Worm (Caenorhabditis elegans) whole organism, L2 larva: ENCODE measurements around the gene srbc-62.

Source experiments
- C34F6.9 ChIP-seq: fragments of 150-350 bp; optimal IDR thresholded peaks from 2 replicates; lab custom pipeline; 2014; ENCODE audit warnings: missing biosample characterization, missing genetic modification characterization
- ZK546.5 ChIP-seq: sonication (generic microtip); optimal IDR thresholded peaks from 2 replicates; lab custom pipeline; 2017; ENCODE audit warnings: missing biosample characterization, missing genetic modification characterization
- aly-2 ChIP-seq: fragments of 150-350 bp; optimal IDR thresholded peaks from 2 replicates; lab custom pipeline; 2014; ENCODE audit warnings: missing biosample characterization, missing genetic modification characterization
- ceh-82 ChIP-seq: fragments of 150-350 bp; optimal IDR thresholded peaks from 2 replicates; lab custom pipeline; 2014; ENCODE audit warnings: missing biosample characterization, missing genetic modification characterization
- egl-27 ChIP-seq: sonication (generic microtip); optimal IDR thresholded peaks from 3 replicates; lab custom pipeline; 2017; ENCODE audit warnings: missing biosample characterization, missing genetic modification reagents, missing genetic modification characterization
- fos-1 ChIP-seq: fragments of 150-350 bp; optimal IDR thresholded peaks from 2 replicates; lab custom pipeline; 2014; ENCODE audit warnings: missing biosample characterization, missing genetic modification characterization
- gmeb-1 ChIP-seq: fragments of 150-350 bp; optimal IDR thresholded peaks from 2 replicates; lab custom pipeline; 2014; ENCODE audit warnings: missing biosample characterization, missing genetic modification characterization
- lin-11 ChIP-seq: fragments of 150-350 bp; sonication (generic microtip); optimal IDR thresholded peaks from 2 replicates; lab custom pipeline; 2014; ENCODE audit warnings: missing biosample characterization, missing genetic modification characterization, inconsistent platforms, mixed read lengths
- lin-39 ChIP-seq: fragments of 150-350 bp; optimal IDR thresholded peaks from 2 replicates; lab custom pipeline; 2014; ENCODE audit warnings: missing biosample characterization, missing genetic modification reagents, missing genetic modification characterization
- mab-5 ChIP-seq: fragments of 150-350 bp; optimal IDR thresholded peaks from 2 replicates; lab custom pipeline; 2014; ENCODE audit warnings: missing biosample characterization, missing genetic modification characterization
- mdl-1 ChIP-seq, 2 experiments: fragments of 150-350 bp in 1 of 2; sonication (generic microtip) in 1 of 2; optimal IDR thresholded peaks; 2 replicates each; lab custom pipeline; 2017; ENCODE audit warnings: missing biosample characterization in 2 of 2, missing genetic modification characterization in 2 of 2
- nhr-10 ChIP-seq: sonication (generic microtip); optimal IDR thresholded peaks from 2 replicates; lab custom pipeline; 2017; ENCODE audit warnings: missing biosample characterization, missing genetic modification characterization
- nhr-11 ChIP-seq: fragments of 150-350 bp; optimal IDR thresholded peaks from 2 replicates; lab custom pipeline; 2014; ENCODE audit warnings: missing biosample characterization, missing genetic modification characterization
- nhr-12 ChIP-seq: fragments of 150-350 bp; optimal IDR thresholded peaks from 2 replicates; lab custom pipeline; 2014; ENCODE audit warnings: missing biosample characterization, missing genetic modification characterization
- nhr-129 ChIP-seq: fragments of 150-350 bp; optimal IDR thresholded peaks from 2 replicates; lab custom pipeline; 2014; ENCODE audit warnings: missing biosample characterization, missing genetic modification characterization
- nhr-21 ChIP-seq: fragments of 150-350 bp; optimal IDR thresholded peaks from 2 replicates; lab custom pipeline; 2014; ENCODE audit warnings: missing biosample characterization, missing genetic modification characterization
- nhr-237 ChIP-seq: fragments of 150-350 bp; optimal IDR thresholded peaks from 2 replicates; lab custom pipeline; 2014; ENCODE audit warnings: missing biosample characterization, missing genetic modification characterization
- nhr-25 ChIP-seq: fragments of 150-350 bp; sonication (generic microtip); optimal IDR thresholded peaks from 3 replicates; lab custom pipeline; 2014; ENCODE audit warnings: missing biosample characterization, missing genetic modification characterization
- peb-1 ChIP-seq: fragments of 150-350 bp; optimal IDR thresholded peaks from 2 replicates; lab custom pipeline; 2014; ENCODE audit warnings: missing biosample characterization, missing genetic modification characterization
- sem-4 ChIP-seq: fragments of 150-350 bp; optimal IDR thresholded peaks from 2 replicates; lab custom pipeline; 2014; ENCODE audit warnings: missing biosample characterization, missing genetic modification reagents, missing genetic modification characterization
- skn-1 ChIP-seq: sonication (generic microtip); optimal IDR thresholded peaks from 2 replicates; lab custom pipeline; 2017; ENCODE audit warnings: missing biosample characterization, missing genetic modification characterization
- sma-3 ChIP-seq: sonication (generic microtip); optimal IDR thresholded peaks from 2 replicates; lab custom pipeline; 2016; ENCODE audit warnings: missing genetic modification reagents, missing genetic modification characterization, missing compliant biosample characterization
- sma-9 ChIP-seq, 2 experiments: fragments of 150-350 bp in 1 of 2; sonication (generic microtip) in 1 of 2; optimal IDR thresholded peaks; 2 replicates each; lab custom pipeline; 2014 to 2016; ENCODE audit warnings: missing genetic modification characterization in 2 of 2, mild to moderate bottlenecking in 1 of 2, missing biosample characterization in 1 of 2, missing compliant biosample characterization in 1 of 2, missing genetic modification reagents in 1 of 2, moderate library complexity in 1 of 2
- unc-39 ChIP-seq: fragments of 150-350 bp; optimal IDR thresholded peaks from 2 replicates; lab custom pipeline; 2014; ENCODE audit warnings: missing biosample characterization, missing genetic modification characterization
- unc-62 ChIP-seq: fragments of 150-350 bp; optimal IDR thresholded peaks from 2 replicates; lab custom pipeline; 2014; ENCODE audit warnings: missing biosample characterization, missing genetic modification reagents, missing genetic modification characterization
- ztf-1 ChIP-seq: fragments of 200-800 bp; sonication (Bioruptor generic); conservative IDR thresholded peaks from 2 replicates; pipeline ENCODE4 v1.3.6; 2022; ENCODE audit warnings: missing genetic modification characterization, missing compliant biosample characterization
- ztf-4 ChIP-seq: fragments of 150-350 bp; optimal IDR thresholded peaks from 2 replicates; lab custom pipeline; 2014; ENCODE audit warnings: missing biosample characterization, missing genetic modification characterization

Gene srbc-62

ce11 chrV:17238799-17239198 is 21.0 kb downstream of the srbc-62 start, which contains the start of gene T19C9.8:
Gene T19C9.8, plus strand, starts transcription at chrV:17239097.
- no peak for TF ChIP-seq nhr-12
- no peak for TF ChIP-seq aly-2 (tag; lab: Kevin White, UChicago)
- TF ChIP-seq sma-9 (GFP tag; optimal IDR thresholded peaks at IDR 0.05; lab: Kevin White, UChicago) = peak; percentile 10
- TF ChIP-seq sma-9 (tag; optimal IDR thresholded peaks at IDR 0.05; lab: Kevin White, UChicago) = no peak
- TF ChIP-seq sem-4 (tag; lab: Kevin White, UChicago) = no peak
- no peak for TF ChIP-seq lin-11 (tag; lab: Kevin White, UChicago)
- peak; percentile 95 for TF ChIP-seq fos-1 (tag; lab: Kevin White, UChicago)

- TF ChIP-seq fos-1 (tag; lab: Kevin White, UChicago) (peak; percentile 73), peb-1 (tag; lab: Kevin White, UChicago) (no peak)
- TF ChIP-seq, all 48 proteins: peak for 1
Measured at ce11 chrV:17240579-17241277, 22.9 kb downstream of the srbc-62 start.

ce11 chrV:17241278-17241661 is 23.5 kb downstream of the srbc-62 start:
- TF ChIP-seq gmeb-1 (tag; lab: Kevin White, UChicago) (peak; percentile 25), sma-9 (GFP tag; optimal IDR thresholded peaks at IDR 0.05; lab: Kevin White, UChicago) (peak; percentile 24), sma-9 (tag; optimal IDR thresholded peaks at IDR 0.05; lab: Kevin White, UChicago) (no peak), fos-1 (tag; lab: Kevin White, UChicago) (peak; percentile 83), nhr-11 (tag; lab: Kevin White, UChicago) (no peak), ceh-82 (tag; lab: Kevin White, UChicago) (no peak)

- TF ChIP-seq nhr-129 (tag; lab: Kevin White, UChicago) (no peak), nhr-21 (tag; lab: Kevin White, UChicago) (no peak), peb-1 (tag; lab: Kevin White, UChicago) (no peak), C34F6.9 (no peak), fos-1 (tag; lab: Kevin White, UChicago) (no peak), nhr-237 (no peak), egl-27 (tag; lab: Kevin White, UChicago) (no peak), mab-5 (tag; lab: Kevin White, UChicago) (no peak), ZK546.5 (tag; lab: Kevin White, UChicago) (no peak), aly-2 (tag; lab: Kevin White, UChicago) (no peak), sma-9 (GFP tag; optimal IDR thresholded peaks at IDR 0.05; lab: Kevin White, UChicago) (no peak), sma-9 (tag; optimal IDR thresholded peaks at IDR 0.05; lab: Kevin White, UChicago) (no peak), ztf-1 (GFP tag; lab: Robert Waterston, UW) (no peak), skn-1 (tag; lab: Kevin White, UChicago) (no peak), unc-39 (tag; lab: Kevin White, UChicago) (no peak), nhr-10 (tag; lab: Kevin White, UChicago) (no peak), lin-39 (tag; lab: Kevin White, UChicago) (no peak)
Measured at ce11 chrV:17242552-17242951, 24.8 kb downstream of the srbc-62 start, which contains the start of gene Y68A4B.3. Gene Y68A4B.3, minus strand, starts transcription at chrV:17242652.

ce11 chrV:17243016-17243415 is 25.2 kb downstream of the srbc-62 start:
- TF ChIP-seq fos-1 (tag; lab: Kevin White, UChicago) (peak; percentile 87), nhr-21 (tag; lab: Kevin White, UChicago) (no peak)

ce11 chrV:17245406-17245805 is 27.6 kb downstream of the srbc-62 start, which contains the start of gene clec-242:
Gene clec-242, minus strand, starts transcription at chrV:17245506.
- TF ChIP-seq lin-39 (tag; lab: Kevin White, UChicago) = no peak
- no peak for TF ChIP-seq mdl-1 (tag; optimal IDR thresholded peaks at IDR 0.05; lab: Kevin White, UChicago)
- no peak for TF ChIP-seq nhr-10 (tag; lab: Kevin White, UChicago)
- no peak for TF ChIP-seq fos-1 (tag; lab: Kevin White, UChicago)
- no peak for TF ChIP-seq ceh-82 (tag; lab: Kevin White, UChicago)
- TF ChIP-seq nhr-237 = no peak
- no peak for TF ChIP-seq unc-39 (tag; lab: Kevin White, UChicago)
- no peak for TF ChIP-seq gmeb-1 (tag; lab: Kevin White, UChicago)
- no peak for TF ChIP-seq sma-3 (GFP tag; lab: Kevin White, UChicago)
- no peak for TF ChIP-seq unc-62 (GFP tag; lab: Kevin White, UChicago)
- TF ChIP-seq egl-27 (tag; lab: Kevin White, UChicago) = no peak
- TF ChIP-seq ztf-4 (tag; lab: Kevin White, UChicago) = no peak
- no peak for TF ChIP-seq nhr-25 (tag; lab: Kevin White, UChicago)
